Worm (Caenorhabditis elegans) whole organism, L1 larva: ENCODE data around the gene F35C11.3.

Source experiments
- lin-39 ChIP-seq: fragments of 150-350 bp; optimal IDR thresholded peaks from 2 replicates; lab custom pipeline; 2014; ENCODE audit warnings: missing biosample characterization, missing genetic modification reagents, missing genetic modification characterization
- lir-3 ChIP-seq: sonication (generic microtip); optimal IDR thresholded peaks from 2 replicates; lab custom pipeline; 2016; ENCODE audit warnings: mild to moderate bottlenecking, missing genetic modification characterization, moderate library complexity, missing compliant biosample characterization; ENCODE audit not compliant: poor library complexity
- nhr-12 ChIP-seq: sonication (generic microtip); optimal IDR thresholded peaks from 2 replicates; lab custom pipeline; 2017; ENCODE audit warnings: missing biosample characterization, missing genetic modification characterization
- nhr-237 ChIP-seq: fragments of 150-350 bp; optimal IDR thresholded peaks from 2 replicates; lab custom pipeline; 2014; ENCODE audit warnings: missing biosample characterization, missing genetic modification characterization
- nhr-90 ChIP-seq: sonication (generic microtip); optimal IDR thresholded peaks from 2 replicates; lab custom pipeline; 2016; ENCODE audit warnings: mild to moderate bottlenecking, missing genetic modification characterization, missing compliant biosample characterization; ENCODE audit not compliant: poor library complexity
- sptf-1 ChIP-seq: fragments of 150-350 bp; optimal IDR thresholded peaks from 2 replicates; lab custom pipeline; 2014; ENCODE audit warnings: missing biosample characterization, missing genetic modification characterization
- zip-4 ChIP-seq: fragments of 200-800 bp; sonication (Bioruptor generic); optimal IDR thresholded peaks from 2 replicates; lab custom pipeline; 2018; ENCODE audit warnings: mild to moderate bottlenecking, missing genetic modification characterization, moderate library complexity, missing compliant biosample characterization

- TF ChIP-seq nhr-90 (tag; lab: Kevin White, UChicago) (no peak), zip-4 (GFP tag; lab: Kevin White, UChicago) (no peak), nhr-237 (tag; lab: Kevin White, UChicago) (no peak), lir-3 (no peak), sptf-1 (tag; lab: Kevin White, UChicago) (no peak), nhr-12 (tag; lab: Kevin White, UChicago) (no peak), lin-39 (no peak)
Observed at ce11 chrII:8205612-8206011, 41.0 kb upstream of the F35C11.3 start.
